Fruit fly (Drosophila melanogaster) whole organism, pupa: Measurements from ENCODE around the gene CG1774.

ENCODE experiments used
- CG10348 ChIP-seq: fragments of 200-800 bp; sonication (Bioruptor generic); IDR thresholded peaks from 2 replicates; pipeline ENCODE4 v1.3.6; 2022; ENCODE audit warnings: missing biosample characterization, missing genetic modification characterization
- CG12605 ChIP-seq: fragments of 200-800 bp; sonication (Bioruptor generic); IDR thresholded peaks from 2 replicates; pipeline ENCODE4 v1.3.6; 2022; ENCODE audit warnings: missing biosample characterization, missing genetic modification characterization
- CG17806 ChIP-seq: fragments of 200-800 bp; sonication (Bioruptor generic); optimal IDR thresholded peaks from 2 replicates; lab custom pipeline; 2018; ENCODE audit warnings: missing biosample characterization, mild to moderate bottlenecking, missing genetic modification characterization, moderate library complexity
- CG32121 ChIP-seq: fragments of 200-800 bp; sonication (Bioruptor generic); IDR thresholded peaks from 2 replicates; pipeline ENCODE4 v1.3.6; 2022; ENCODE audit warnings: missing biosample characterization, missing genetic modification characterization
- D1 ChIP-seq: fragments of 200-800 bp; sonication (Bioruptor generic); optimal IDR thresholded peaks from 2 replicates; lab custom pipeline; 2018; ENCODE audit warnings: missing biosample characterization, mild to moderate bottlenecking, missing genetic modification characterization, moderate library complexity
- Ets98B ChIP-seq: fragments of 200-800 bp; sonication (Bioruptor generic); IDR thresholded peaks from 2 replicates; pipeline ENCODE4 v1.3.6; 2022; ENCODE audit warnings: missing biosample characterization, missing genetic modification characterization
- Pif1A ChIP-seq: fragments of 200-800 bp; sonication (Bioruptor generic); optimal IDR thresholded peaks from 3 replicates; lab custom pipeline; 2016; ENCODE audit warnings: missing biosample characterization, missing genetic modification characterization
- Pif1B ChIP-seq: fragments of 200-800 bp; sonication (Bioruptor generic); optimal IDR thresholded peaks from 3 replicates; lab custom pipeline; 2016; ENCODE audit warnings: missing biosample characterization, missing genetic modification characterization
- gl ChIP-seq: fragments of 200-800 bp; sonication (Bioruptor generic); optimal IDR thresholded peaks from 2 replicates; lab custom pipeline; 2018; ENCODE audit warnings: missing biosample characterization, mild to moderate bottlenecking, missing genetic modification characterization
- rn ChIP-seq: fragments of 200-800 bp; sonication (Bioruptor generic); IDR thresholded peaks from 2 replicates; pipeline ENCODE4 v1.3.6; 2022; ENCODE audit warnings: missing biosample characterization, missing genetic modification characterization

DNA sequence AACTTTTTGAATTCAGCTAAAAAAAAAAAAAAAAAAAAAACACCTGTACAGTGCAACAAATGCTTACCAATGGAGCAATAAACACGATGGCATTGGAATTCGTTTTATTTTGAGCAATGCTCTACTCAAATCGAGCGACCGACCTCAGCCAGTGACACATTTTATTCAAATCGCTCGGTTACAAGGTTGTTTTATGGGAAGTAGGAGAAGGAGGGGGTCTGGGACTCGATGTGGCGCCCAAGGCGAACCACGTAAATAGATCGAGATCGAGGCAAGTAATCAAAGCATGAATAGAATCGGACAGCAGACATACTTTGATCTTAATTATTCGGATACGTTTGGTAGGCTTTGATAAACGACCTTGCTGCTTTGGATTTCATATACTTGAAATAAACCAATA, 10.6 kb downstream of the CG1774 start:
- TF ChIP-seq Ets98B (GFP tag; lab: Robert Waterston, UW) (no peak), Pif1A (GFP tag; lab: Kevin White, UChicago) (no peak), rn (no peak), gl (tag; lab: Kevin White, UChicago) (no peak), CG12605 (GFP tag; lab: Robert Waterston, UW) (no peak), CG10348 (GFP tag; lab: Robert Waterston, UW) (no peak), CG32121 (GFP tag; lab: Robert Waterston, UW) (no peak), CG17806 (no peak), Pif1B (GFP tag; lab: Kevin White, UChicago) (no peak), D1 (tag; lab: Kevin White, UChicago) (no peak)
